Fruit fly (Drosophila melanogaster): ENCODE results near the gene Bcat.
A peak's percentile ranks its signal among the peaks of the same experiment; 100 is the strongest.

Bcat gene

DNA sequence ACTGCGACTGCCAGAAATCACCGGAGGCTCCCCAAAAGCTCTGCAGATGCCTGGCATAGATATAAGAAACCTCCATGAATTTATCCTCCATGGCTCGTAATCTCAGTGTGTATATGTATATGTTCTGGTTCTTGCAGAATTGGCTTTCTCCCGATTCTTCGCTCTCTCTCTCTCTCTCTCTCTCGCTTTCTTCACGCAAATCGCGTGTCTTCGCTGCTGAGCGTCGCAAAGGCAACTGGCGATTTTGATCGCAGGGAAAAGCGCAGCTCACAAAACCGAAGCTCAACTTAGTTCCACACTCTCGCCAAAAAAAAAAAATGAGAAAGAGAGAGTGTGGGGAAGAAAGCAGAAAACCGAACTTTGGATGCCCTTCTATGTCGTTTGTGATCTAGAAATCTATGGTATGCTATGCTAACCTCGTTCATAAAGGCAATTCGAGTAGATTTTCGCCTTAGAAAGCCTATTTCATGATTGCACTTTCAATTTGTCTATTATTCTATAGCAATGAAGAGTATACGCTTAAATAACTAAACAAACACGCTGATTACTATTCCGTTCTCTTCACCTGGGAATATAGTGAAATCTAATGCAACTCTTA is 14.8 kb downstream of the Bcat start:
- peak; percentile 74 for TF ChIP-seq Dll (optimal IDR thresholded peaks at IDR 0.05)
- TF ChIP-seq CG8478 (optimal IDR thresholded peaks at IDR 0.05) = no peak

DNA sequence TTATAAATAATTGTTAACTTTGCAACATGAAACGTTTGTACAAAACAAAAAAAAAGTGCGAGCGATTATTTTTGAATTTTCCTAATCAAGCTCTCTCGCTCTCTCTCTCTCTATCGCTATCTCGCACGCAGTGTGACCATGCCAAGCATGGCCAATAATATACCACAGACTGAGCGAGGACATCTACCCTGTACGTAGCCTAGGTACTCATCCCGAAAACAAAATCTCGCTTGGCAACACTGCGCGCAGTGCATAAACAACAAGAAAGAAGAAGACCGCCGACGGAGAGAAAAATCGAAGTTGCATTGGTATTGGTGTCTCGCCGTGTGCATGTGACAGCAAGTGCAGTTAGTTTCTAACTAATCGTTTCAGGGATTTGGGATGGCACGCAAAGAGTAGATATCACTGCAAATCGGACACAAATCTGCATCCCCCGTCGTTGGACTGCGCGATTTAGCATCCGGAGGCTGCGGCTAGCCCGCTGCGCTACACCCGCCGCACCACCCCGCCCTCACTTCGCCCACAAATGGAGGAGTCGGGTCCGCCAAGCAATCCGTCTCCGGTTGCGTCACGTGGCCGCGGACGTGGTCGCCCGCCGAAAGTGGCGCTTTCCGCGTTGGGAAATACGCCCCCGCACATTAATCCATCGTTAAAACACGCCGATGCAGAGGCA is 16.4 kb downstream of the Bcat start, which contains the start of the genes CG1998 and Set2:
Gene CG1998 (minus strand): TSS at position 134 of the 673 bp plus-strand sequence.
Gene Set2 (plus strand): TSS at position 302 of the 673 bp plus-strand sequence.
- no peak for TF ChIP-seq EcR (GFP tag; optimal IDR thresholded peaks at IDR 0.05)
- no peak for TF ChIP-seq usp (GFP tag; optimal IDR thresholded peaks at IDR 0.05)
- no peak for TF ChIP-seq Dll (optimal IDR thresholded peaks at IDR 0.05)
- TF ChIP-seq psq (optimal IDR thresholded peaks at IDR 0.05) = no peak
- TF ChIP-seq pan (optimal IDR thresholded peaks at IDR 0.05) = no peak
- no peak for TF ChIP-seq CG8478 (optimal IDR thresholded peaks at IDR 0.05)

DNA sequence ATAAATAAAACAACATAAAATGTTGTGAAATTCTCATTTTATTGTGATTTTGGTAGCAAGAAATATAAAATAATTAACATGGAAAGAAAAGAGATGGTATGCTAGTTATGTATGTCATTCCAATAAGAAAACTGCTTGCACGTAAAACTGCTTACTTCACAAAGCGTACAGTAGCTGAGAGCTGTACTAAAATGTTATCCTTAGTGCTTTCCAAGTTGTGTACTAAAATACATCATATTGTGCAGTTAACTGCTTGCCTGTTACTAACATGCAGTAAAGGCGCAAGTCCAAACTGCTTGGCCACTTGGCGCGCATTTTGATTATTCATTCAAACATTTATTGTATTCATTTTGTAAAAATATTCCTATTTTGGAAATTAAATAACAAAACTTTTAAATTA is 24.4 kb downstream of the Bcat start:
- no peak for TF ChIP-seq pan (optimal IDR thresholded peaks at IDR 0.05)
- no peak for TF ChIP-seq psq (optimal IDR thresholded peaks at IDR 0.05)
- TF ChIP-seq Dll (optimal IDR thresholded peaks at IDR 0.05) = no peak
- TF ChIP-seq usp (GFP tag; optimal IDR thresholded peaks at IDR 0.05) = no peak
- TF ChIP-seq CG8478 (optimal IDR thresholded peaks at IDR 0.05) = no peak
- TF ChIP-seq EcR (GFP tag; optimal IDR thresholded peaks at IDR 0.05) = no peak

DNA sequence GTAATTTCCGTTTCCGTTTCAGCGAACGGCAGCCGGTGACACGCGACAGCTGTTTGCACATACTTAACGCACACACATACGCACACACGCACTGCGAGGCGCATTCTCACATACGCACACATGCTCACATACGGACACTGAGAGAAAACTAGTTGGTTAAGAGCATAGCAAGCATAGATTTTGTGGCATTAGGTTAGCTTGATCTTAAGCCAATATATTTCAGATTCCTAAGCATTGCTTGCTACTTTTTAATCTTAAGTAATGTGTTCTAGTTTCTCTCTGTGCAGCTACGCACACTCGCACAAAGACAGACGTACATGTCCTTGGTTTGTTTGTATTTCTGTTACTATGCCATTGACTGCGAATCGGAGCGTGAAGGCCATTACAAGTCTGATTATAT is 37.4 kb downstream of the Bcat start:
- TF ChIP-seq CG8478 (optimal IDR thresholded peaks at IDR 0.05) (no peak), psq (optimal IDR thresholded peaks at IDR 0.05) (no peak), EcR (GFP tag; optimal IDR thresholded peaks at IDR 0.05) (no peak), usp (GFP tag; optimal IDR thresholded peaks at IDR 0.05) (no peak), pan (optimal IDR thresholded peaks at IDR 0.05) (no peak), Dll (optimal IDR thresholded peaks at IDR 0.05) (no peak)

DNA sequence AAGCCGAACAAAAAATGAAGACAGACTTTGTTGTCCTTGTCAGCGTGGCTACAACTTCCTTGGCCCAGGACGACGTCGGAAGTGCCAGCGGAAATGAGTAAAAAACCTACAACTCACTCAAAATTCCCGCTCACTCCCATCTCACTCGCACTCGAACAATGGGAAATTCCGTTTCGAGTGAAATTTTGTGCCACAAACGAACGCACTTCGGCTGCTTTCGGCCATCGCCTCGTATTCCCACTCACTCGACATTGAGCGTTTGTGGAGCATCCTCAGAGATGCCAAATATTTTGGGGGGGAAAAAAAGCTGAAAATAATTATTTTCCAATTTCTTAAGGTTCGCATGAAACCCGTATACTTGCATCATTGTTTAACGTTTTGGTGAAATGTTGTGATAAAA is 48.0 kb downstream of the Bcat start:
- TF ChIP-seq Dll (optimal IDR thresholded peaks at IDR 0.05) = no peak
- TF ChIP-seq pan (optimal IDR thresholded peaks at IDR 0.05) = no peak
- no peak for TF ChIP-seq psq (optimal IDR thresholded peaks at IDR 0.05)
- TF ChIP-seq EcR (GFP tag; optimal IDR thresholded peaks at IDR 0.05) = no peak
- no peak for TF ChIP-seq usp (GFP tag; optimal IDR thresholded peaks at IDR 0.05)
- TF ChIP-seq CG8478 (optimal IDR thresholded peaks at IDR 0.05) = no peak

DNA sequence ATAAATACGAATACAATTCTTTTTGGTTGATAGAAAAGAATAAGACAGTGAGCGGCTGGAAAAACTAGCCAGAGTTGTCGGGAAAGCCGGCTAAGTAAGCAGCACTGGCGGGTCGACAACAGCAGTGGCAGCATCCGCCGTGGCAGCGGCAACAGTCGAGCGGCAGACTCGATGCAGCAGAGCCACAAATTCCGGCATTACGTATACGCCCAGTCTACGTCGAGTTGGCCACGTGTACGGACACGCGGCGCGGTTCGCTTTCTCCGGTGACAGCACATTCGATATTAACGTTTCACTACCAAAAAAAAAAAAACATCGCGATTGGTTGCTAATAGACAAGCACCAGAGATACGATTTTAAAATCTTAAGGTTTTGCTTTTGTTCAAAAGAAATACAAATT is 49.0 kb downstream of the Bcat start, which contains the start of gene Neto:
Gene Neto (plus strand): TSS at position 209 of the 400 bp plus-strand sequence.
- no peak for TF ChIP-seq usp (GFP tag; optimal IDR thresholded peaks at IDR 0.05)
- TF ChIP-seq EcR (GFP tag; optimal IDR thresholded peaks at IDR 0.05) = no peak
- no peak for TF ChIP-seq psq (optimal IDR thresholded peaks at IDR 0.05)
- no peak for TF ChIP-seq Dll (optimal IDR thresholded peaks at IDR 0.05)
- no peak for TF ChIP-seq CG8478 (optimal IDR thresholded peaks at IDR 0.05)
- no peak for TF ChIP-seq pan (optimal IDR thresholded peaks at IDR 0.05)

DNA sequence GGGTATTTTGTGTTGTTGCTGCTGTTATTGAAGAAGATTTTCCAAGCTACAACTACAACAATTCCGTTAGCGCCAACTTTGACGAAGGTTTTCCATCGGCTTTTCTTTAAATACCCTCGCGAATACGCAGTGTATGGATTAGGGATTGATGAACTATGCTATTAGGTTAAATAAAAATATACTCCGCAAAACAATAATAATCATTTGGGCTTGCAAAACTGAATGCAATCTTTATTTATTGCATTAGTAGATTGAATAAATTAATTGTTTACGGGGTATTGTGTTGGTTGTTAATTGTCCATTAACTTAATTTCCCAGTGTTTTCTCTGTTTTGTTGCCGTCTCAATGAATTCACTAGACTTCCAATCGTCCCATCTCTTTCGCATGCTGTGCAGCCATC is 50.7 kb downstream of the Bcat start:
- TF ChIP-seq EcR (GFP tag; optimal IDR thresholded peaks at IDR 0.05) (no peak), usp (GFP tag; optimal IDR thresholded peaks at IDR 0.05) (no peak), CG8478 (optimal IDR thresholded peaks at IDR 0.05) (no peak)

DNA sequence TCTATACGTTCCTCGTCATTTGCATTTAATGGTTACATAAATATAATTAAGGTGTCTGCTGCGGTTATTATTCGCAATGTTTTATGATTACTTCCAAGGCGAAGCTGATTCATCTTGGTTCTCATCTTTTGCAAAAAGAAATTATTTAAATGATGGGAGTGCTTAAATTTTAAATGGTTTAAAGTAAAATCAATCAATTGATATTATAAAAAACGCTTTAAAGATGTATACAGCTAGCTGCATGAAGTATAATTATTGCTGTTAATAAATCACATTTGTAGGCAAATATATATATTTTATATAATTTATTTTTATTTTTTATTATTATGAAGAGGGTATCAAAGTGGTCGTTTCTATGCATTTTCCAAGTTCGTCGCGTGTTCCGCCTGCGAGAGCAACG is 54.1 kb downstream of the Bcat start:
- TF ChIP-seq EcR (GFP tag; optimal IDR thresholded peaks at IDR 0.05) = no peak
- TF ChIP-seq Dll (optimal IDR thresholded peaks at IDR 0.05) = no peak
- no peak for TF ChIP-seq psq (optimal IDR thresholded peaks at IDR 0.05)
- TF ChIP-seq usp (GFP tag; optimal IDR thresholded peaks at IDR 0.05) = no peak
- TF ChIP-seq CG8478 (optimal IDR thresholded peaks at IDR 0.05) = no peak

Measured in whole organism.